Fruit fly (Drosophila melanogaster) whole organism, embryonic: Measurements from ENCODE around the gene Hsp22.

Source experiments
- Awh ChIP-seq: fragments of 200-800 bp; sonication (Bioruptor generic); IDR thresholded peaks from 2 replicates; pipeline ENCODE4, ENCODE4 v1.3.6; 2022; ENCODE audit warnings: missing biosample characterization, missing genetic modification characterization
- Bteb2 ChIP-seq: fragments of 200-800 bp; sonication (Bioruptor generic); optimal IDR thresholded peaks from 2 replicates; lab custom pipeline; 2016; ENCODE audit warnings: missing biosample characterization, missing genetic modification characterization
- CG10431 ChIP-seq: fragments of 200-800 bp; sonication (Bioruptor generic); optimal IDR thresholded peaks from 3 replicates; lab custom pipeline; 2018; ENCODE audit warnings: missing biosample characterization, mild to moderate bottlenecking, missing genetic modification characterization
- CG10462 ChIP-seq: fragments of 200-800 bp; sonication (Bioruptor generic); optimal IDR thresholded peaks from 2 replicates; lab custom pipeline; 2016; ENCODE audit warnings: missing biosample characterization, missing genetic modification characterization
- CG11456 ChIP-seq: fragments of 200-800 bp; sonication (Bioruptor generic); IDR thresholded peaks from 3 replicates; pipeline ENCODE4 v1.3.6; 2022; ENCODE audit warnings: missing biosample characterization, missing genetic modification characterization
- CG11504 ChIP-seq: fragments of 200-800 bp; sonication (Bioruptor generic); optimal IDR thresholded peaks from 3 replicates; lab custom pipeline; 2019; ENCODE audit warnings: missing biosample characterization, mild to moderate bottlenecking, missing genetic modification characterization, moderate library complexity
- CG14014 ChIP-seq: fragments of 200-800 bp; sonication (Bioruptor generic); IDR thresholded peaks from 2 replicates; pipeline ENCODE4 v1.3.6; 2022; ENCODE audit warnings: missing biosample characterization, missing genetic modification characterization
- CG1529 ChIP-seq: fragments of 200-800 bp; sonication (Bioruptor generic); optimal IDR thresholded peaks from 3 replicates; lab custom pipeline; 2018; ENCODE audit warnings: missing biosample characterization, missing genetic modification characterization
- CG2116 ChIP-seq: fragments of 200-800 bp; sonication (Bioruptor generic); optimal IDR thresholded peaks from 3 replicates; lab custom pipeline; 2018; ENCODE audit warnings: missing biosample characterization, mild to moderate bottlenecking, missing genetic modification characterization
- CG3407 ChIP-seq: fragments of 200-800 bp; sonication (Bioruptor generic); optimal IDR thresholded peaks from 2 replicates; lab custom pipeline; 2018; ENCODE audit warnings: missing biosample characterization, mild to moderate bottlenecking, missing genetic modification characterization
- CG42726 ChIP-seq: fragments of 200-800 bp; sonication (Bioruptor generic); IDR thresholded peaks from 2 replicates; pipeline ENCODE4 v1.3.6; 2022; ENCODE audit warnings: missing biosample characterization, missing genetic modification characterization; ENCODE audit not compliant: partially characterized antibody
- CG5245 ChIP-seq: fragments of 200-800 bp; sonication (Bioruptor generic); optimal IDR thresholded peaks from 3 replicates; lab custom pipeline; 2016; ENCODE audit warnings: missing biosample characterization, missing genetic modification characterization
- CG6683 ChIP-seq: fragments of 200-800 bp; sonication (Bioruptor generic); optimal IDR thresholded peaks from 2 replicates; lab custom pipeline; 2017; ENCODE audit warnings: missing biosample characterization, mild to moderate bottlenecking, missing genetic modification characterization, missing genetic modification reagents
- CkIIα-i1 ChIP-seq: fragments of 200-800 bp; sonication (Bioruptor generic); IDR thresholded peaks from 2 replicates; pipeline ENCODE4 v1.3.6; 2022; ENCODE audit warnings: missing biosample characterization, missing genetic modification characterization
- Dip3 ChIP-seq: fragments of 200-800 bp; sonication (Bioruptor generic); optimal IDR thresholded peaks from 3 replicates; lab custom pipeline; 2016; ENCODE audit warnings: missing biosample characterization, missing genetic modification characterization
- Dll ChIP-seq: fragments of 200-800 bp; sonication (Bioruptor generic); IDR thresholded peaks from 4 replicates; pipeline ENCODE4 v1.3.6; 2022; ENCODE audit warnings: missing biosample characterization, missing genetic modification characterization; ENCODE audit not compliant: partially characterized antibody
- E2f2 ChIP-seq: fragments of 200-800 bp; sonication (Bioruptor generic); IDR thresholded peaks from 2 replicates; pipeline ENCODE4 v1.3.6; 2022; ENCODE audit warnings: missing biosample characterization, missing genetic modification characterization
- Fer1 ChIP-seq: fragments of 200-800 bp; sonication (Bioruptor generic); optimal IDR thresholded peaks from 2 replicates; lab custom pipeline; 2017; ENCODE audit warnings: missing biosample characterization, mild to moderate bottlenecking, missing genetic modification characterization
- Gug ChIP-seq: fragments of 200-800 bp; sonication (Bioruptor generic); IDR thresholded peaks from 4 replicates; pipeline ENCODE4 v1.3.6; 2022; ENCODE audit warnings: missing biosample characterization, missing genetic modification characterization
- H15 ChIP-seq: fragments of 200-800 bp; sonication (Bioruptor generic); IDR thresholded peaks from 3 replicates; pipeline ENCODE4 v1.3.6; 2022; ENCODE audit warnings: missing biosample characterization, missing genetic modification characterization
- Lhr ChIP-seq: fragments of 200-800 bp; sonication (Bioruptor generic); optimal IDR thresholded peaks from 3 replicates; lab custom pipeline; 2017; ENCODE audit warnings: mild to moderate bottlenecking, missing biosample characterization, missing genetic modification reagents, missing genetic modification characterization
- Med ChIP-seq: fragments of 200-800 bp; sonication (Bioruptor generic); peaks from one replicate; lab custom pipeline; 2016; ENCODE audit warnings: missing biosample characterization, missing genetic modification characterization, mild to moderate bottlenecking, inconsistent platforms, moderate library complexity
- Myb ChIP-seq: fragments of 200-800 bp; sonication (Bioruptor generic); optimal IDR thresholded peaks from 2 replicates; lab custom pipeline; 2016; ENCODE audit warnings: missing biosample characterization, missing genetic modification characterization
- NK7.1 ChIP-seq: fragments of 200-800 bp; sonication (Bioruptor generic); optimal IDR thresholded peaks from 3 replicates; lab custom pipeline; 2016; ENCODE audit warnings: missing biosample characterization, missing genetic modification characterization
- Neu2 ChIP-seq: fragments of 200-800 bp; sonication (Bioruptor generic); optimal IDR thresholded peaks from 3 replicates; lab custom pipeline; 2016; ENCODE audit warnings: missing biosample characterization, missing genetic modification characterization, borderline replicate concordance
- Oli ChIP-seq: fragments of 200-800 bp; sonication (Bioruptor generic); optimal IDR thresholded peaks from 2 replicates; lab custom pipeline; 2018; ENCODE audit warnings: missing biosample characterization, mild to moderate bottlenecking, missing genetic modification characterization, moderate library complexity
- Sin3A ChIP-seq: fragments of >200 bp; optimal IDR thresholded peaks from 2 replicates; lab custom pipeline; 2018
- bab2 ChIP-seq: fragments of 200-800 bp; sonication (Bioruptor generic); optimal IDR thresholded peaks from 2 replicates; lab custom pipeline; 2016; ENCODE audit warnings: missing biosample characterization, missing genetic modification characterization
- cas ChIP-seq: fragments of 200-800 bp; sonication (Bioruptor generic); IDR thresholded peaks from 2 replicates; pipeline ENCODE4 v1.3.6; 2022; ENCODE audit warnings: missing biosample characterization, missing genetic modification characterization
- cg ChIP-seq: fragments of 200-800 bp; sonication (Bioruptor generic); optimal IDR thresholded peaks from 3 replicates; lab custom pipeline; 2019; ENCODE audit warnings: missing biosample characterization, mild to moderate bottlenecking, missing genetic modification characterization, moderate library complexity
- danr ChIP-seq: fragments of 200-800 bp; sonication (Bioruptor generic); IDR thresholded peaks from 2 replicates; pipeline ENCODE4 v1.3.6; 2022; ENCODE audit warnings: missing biosample characterization, missing genetic modification characterization
- disco-r ChIP-seq: fragments of 200-800 bp; sonication (Bioruptor generic); optimal IDR thresholded peaks from 2 replicates; lab custom pipeline; 2016; ENCODE audit warnings: missing biosample characterization, missing genetic modification characterization
- dpn ChIP-seq, 2 experiments: fragments of 200-800 bp; sonication (Bioruptor generic); optimal IDR thresholded peaks; 3 replicates each; lab custom pipeline; 2016; ENCODE audit warnings: missing biosample characterization in 2 of 2, missing genetic modification characterization in 2 of 2
- ftz-f1 ChIP-seq: fragments of 200-800 bp; sonication (Bioruptor generic); optimal IDR thresholded peaks from 2 replicates; lab custom pipeline; 2016; ENCODE audit warnings: missing biosample characterization, missing genetic modification characterization
- gcm2 ChIP-seq: fragments of 200-800 bp; sonication (Bioruptor generic); optimal IDR thresholded peaks from 2 replicates; lab custom pipeline; 2016; ENCODE audit warnings: missing biosample characterization, missing genetic modification characterization
- lbe ChIP-seq: fragments of 200-800 bp; sonication (Bioruptor generic); optimal IDR thresholded peaks from 2 replicates; lab custom pipeline; 2016; ENCODE audit warnings: missing biosample characterization, mild to moderate bottlenecking, missing genetic modification characterization
- nmo ChIP-seq: fragments of 200-800 bp; sonication (Bioruptor generic); optimal IDR thresholded peaks from 2 replicates; lab custom pipeline; 2018; ENCODE audit warnings: missing biosample characterization, mild to moderate bottlenecking, missing genetic modification characterization, moderate library complexity
- nom ChIP-seq: fragments of 200-800 bp; sonication (Bioruptor generic); optimal IDR thresholded peaks from 2 replicates; lab custom pipeline; 2017; ENCODE audit warnings: missing biosample characterization, missing genetic modification characterization, mild to moderate bottlenecking, moderate library complexity, missing genetic modification reagents
- odd ChIP-seq: fragments of 200-800 bp; sonication (Bioruptor generic); optimal IDR thresholded peaks from 2 replicates; lab custom pipeline; 2017; ENCODE audit warnings: missing biosample characterization, mild to moderate bottlenecking, missing genetic modification characterization
- org-1 ChIP-seq: fragments of 200-800 bp; sonication (Bioruptor generic); optimal IDR thresholded peaks from 2 replicates; lab custom pipeline; 2017; ENCODE audit warnings: missing biosample characterization, missing genetic modification characterization
- pita ChIP-seq: fragments of 200-800 bp; sonication (Bioruptor generic); optimal IDR thresholded peaks from 2 replicates; lab custom pipeline; 2017; ENCODE audit warnings: missing biosample characterization, mild to moderate bottlenecking, missing genetic modification characterization
- salm ChIP-seq: fragments of 200-800 bp; sonication (Bioruptor generic); optimal IDR thresholded peaks from 2 replicates; lab custom pipeline; 2018; ENCODE audit warnings: missing biosample characterization, mild to moderate bottlenecking, missing genetic modification characterization
- schlank ChIP-seq: fragments of 200-800 bp; sonication (Bioruptor generic); optimal IDR thresholded peaks from 2 replicates; lab custom pipeline; 2018; ENCODE audit warnings: missing biosample characterization, mild to moderate bottlenecking, missing genetic modification characterization
- sens ChIP-seq: fragments of 200-800 bp; sonication (Bioruptor generic); peaks from one replicate; lab custom pipeline; 2016; ENCODE audit warnings: missing biosample characterization, missing genetic modification characterization
- shn ChIP-seq: fragments of 200-800 bp; sonication (Bioruptor generic); optimal IDR thresholded peaks from 3 replicates; lab custom pipeline; 2016; ENCODE audit warnings: missing biosample characterization, missing genetic modification characterization
- slou ChIP-seq: fragments of 200-800 bp; sonication (Bioruptor generic); optimal IDR thresholded peaks from 3 replicates; lab custom pipeline; 2016; ENCODE audit warnings: missing biosample characterization, missing genetic modification characterization
- sna ChIP-seq: fragments of 200-800 bp; sonication (Bioruptor generic); IDR thresholded peaks from 2 replicates; pipeline ENCODE4 v1.3.6; 2022; ENCODE audit warnings: missing biosample characterization, missing genetic modification characterization; ENCODE audit not compliant: partially characterized antibody
- tin ChIP-seq: fragments of 200-800 bp; sonication (Bioruptor generic); optimal IDR thresholded peaks from 3 replicates; lab custom pipeline; 2016; ENCODE audit warnings: missing biosample characterization, missing genetic modification characterization
- wdn ChIP-seq: fragments of 200-800 bp; sonication (Bioruptor generic); IDR thresholded peaks from 2 replicates; pipeline ENCODE4 v1.3.6; 2022; ENCODE audit warnings: missing biosample characterization, missing genetic modification characterization
- yki ChIP-seq: fragments of >200 bp; optimal IDR thresholded peaks from 3 replicates; lab custom pipeline; 2018
- zfh1 ChIP-seq: fragments of 200-800 bp; sonication (Bioruptor generic); IDR thresholded peaks from 3 replicates; pipeline ENCODE4 v1.3.6; 2022; ENCODE audit warnings: missing biosample characterization, missing genetic modification characterization
- zfh2 ChIP-seq: fragments of 200-800 bp; sonication (Bioruptor generic); optimal IDR thresholded peaks from 2 replicates; lab custom pipeline; 2016; ENCODE audit warnings: missing biosample characterization, missing genetic modification characterization

The Hsp22 gene

dm6 chr3L:9366850-9367430 is 5.8 kb upstream of the Hsp22 start, which contains the start of the genes Klp67A and CG4452 (continued):
- TF ChIP-seq nmo (GFP tag; lab: Kevin White, UChicago) (peak; percentile 79), schlank (no peak), CG2116 (GFP tag; lab: Kevin White, UChicago) (peak; percentile 100), CG1529 (no peak), Myb (peak; percentile 61), CG11456 (GFP tag; lab: Robert Waterston, UW) (0 out of 3 replicates have a peak, but pooled peaks have one; percentile 4), CG3407 (no peak), dpn (GFP tag; optimal IDR thresholded peaks at IDR 0.05; lab: Kevin White, UChicago) (peak in 1 of 2 experiments; percentile 26), CG5245 (GFP tag; lab: Kevin White, UChicago) (no peak), CkIIα-i1 (GFP tag; lab: Robert Waterston, UW) (no peak), zfh1 (GFP tag; lab: Robert Waterston, UW) (0 out of 3 replicates have a peak, but pooled peaks have one; percentile 18), lbe (GFP tag; lab: Kevin White, UChicago) (peak; percentile 47), Fer1 (GFP tag; lab: Kevin White, UChicago) (peak; percentile 16), pita (GFP tag; lab: Kevin White, UChicago) (no peak), Dip3 (no peak), Med (GFP tag; lab: Kevin White, UChicago) (peak; percentile 87), tin (peak; percentile 55), odd (GFP tag; lab: Kevin White, UChicago) (no peak), CG10431 (GFP tag; lab: Kevin White, UChicago) (no peak), E2f2 (GFP tag; lab: Robert Waterston, UW) (peak; percentile 69; the same call in 1 of the 2 replicates), cas (GFP tag; lab: Robert Waterston, UW) (no peak), sens (GFP tag; lab: Kevin White, UChicago) (peak; percentile 81), Lhr (peak; percentile 67), H15 (GFP tag; lab: Robert Waterston, UW) (no peak), CG11504 (tag; lab: Kevin White, UChicago) (no peak), wdn (no peak), nom (GFP tag; lab: Kevin White, UChicago) (no peak), gcm2 (no peak), shn (GFP tag; lab: Kevin White, UChicago) (no peak), salm (tag; lab: Kevin White, UChicago) (peak; percentile 13), CG10462 (GFP tag; lab: Kevin White, UChicago) (no peak), ftz-f1 (GFP tag; lab: Kevin White, UChicago) (no peak), Oli (tag; lab: Kevin White, UChicago) (no peak), slou (no peak), Bteb2 (GFP tag; lab: Kevin White, UChicago) (peak; percentile 15), yki (lab: Kevin White, UChicago) (no peak), danr (GFP tag; lab: Robert Waterston, UW) (no peak), Gug (GFP tag; lab: Robert Waterston, UW) (no peak), org-1 (no peak), sna (GFP tag; lab: Robert Waterston, UW) (peak; percentile 91), cg (GFP tag; lab: Kevin White, UChicago) (no peak), zfh2 (GFP tag; lab: Kevin White, UChicago) (peak; percentile 25), Neu2 (no peak), Sin3A (peak; percentile 82), CG42726 (GFP tag; lab: Robert Waterston, UW) (peak; percentile 56), NK7.1 (GFP tag; lab: Kevin White, UChicago) (no peak), Dll (GFP tag; lab: Robert Waterston, UW) (peak; percentile 96), disco-r (GFP tag; lab: Kevin White, UChicago) (no peak), CG6683 (GFP tag; lab: Kevin White, UChicago) (no peak), Awh (GFP tag; lab: Robert Waterston, UW) (no peak), bab2 (GFP tag; lab: Kevin White, UChicago) (peak; percentile 20), CG14014 (peak; percentile 10; the same call in 1 of the 2 replicates)
